Fruit fly (Drosophila melanogaster) whole organism, adult: ENCODE data around the gene Pburs.

Experiments
- CG11617 ChIP-seq: fragments of 200-800 bp; sonication (Bioruptor generic); optimal IDR thresholded peaks from 2 replicates; lab custom pipeline; 2017; ENCODE audit warnings: mild to moderate bottlenecking, missing biosample characterization, missing genetic modification reagents, missing genetic modification characterization
- CG12768 ChIP-seq: fragments of 200-800 bp; sonication (Bioruptor generic); optimal IDR thresholded peaks from 2 replicates; lab custom pipeline; 2017; ENCODE audit warnings: missing biosample characterization, missing genetic modification characterization, mild to moderate bottlenecking, moderate library complexity, missing genetic modification reagents
- CG1620 ChIP-seq: fragments of 200-800 bp; sonication (Bioruptor generic); optimal IDR thresholded peaks from 2 replicates; lab custom pipeline; 2016; ENCODE audit warnings: missing biosample characterization, missing genetic modification characterization
- CG5204 ChIP-seq: fragments of 200-800 bp; sonication (Bioruptor generic); optimal IDR thresholded peaks from 2 replicates; lab custom pipeline; 2016; ENCODE audit warnings: missing biosample characterization, missing genetic modification characterization
- CG7045 ChIP-seq: fragments of 200-800 bp; sonication (Bioruptor generic); optimal IDR thresholded peaks from 2 replicates; lab custom pipeline; 2017; ENCODE audit warnings: missing biosample characterization, mild to moderate bottlenecking, missing genetic modification characterization
- CG7101 ChIP-seq: fragments of 200-800 bp; sonication (Bioruptor generic); optimal IDR thresholded peaks from 2 replicates; lab custom pipeline; 2018; ENCODE audit warnings: missing biosample characterization, mild to moderate bottlenecking, missing genetic modification characterization, moderate library complexity
- Crg-1 ChIP-seq: fragments of 200-800 bp; sonication (Bioruptor generic); optimal IDR thresholded peaks from 2 replicates; lab custom pipeline; 2016; ENCODE audit warnings: missing biosample characterization, missing genetic modification characterization
- Hr96 ChIP-seq: fragments of 200-800 bp; sonication (Bioruptor generic); optimal IDR thresholded peaks from 2 replicates; lab custom pipeline; 2016; ENCODE audit warnings: missing biosample characterization, missing genetic modification characterization
- Mnt ChIP-seq: fragments of 200-800 bp; sonication (Bioruptor generic); optimal IDR thresholded peaks from 2 replicates; lab custom pipeline; 2016; ENCODE audit warnings: missing biosample characterization, mild to moderate bottlenecking, missing genetic modification characterization
- bab1 ChIP-seq: fragments of 200-800 bp; sonication (Bioruptor generic); optimal IDR thresholded peaks from 3 replicates; lab custom pipeline; 2019; ENCODE audit warnings: missing biosample characterization, mild to moderate bottlenecking, missing genetic modification characterization, moderate library complexity
- cic ChIP-seq: fragments of 200-800 bp; sonication (Bioruptor generic); optimal IDR thresholded peaks from 2 replicates; lab custom pipeline; 2017; ENCODE audit warnings: missing biosample characterization, mild to moderate bottlenecking, missing genetic modification characterization, moderate library complexity
- cnc ChIP-seq, 2 experiments: fragments of >200 bp; optimal IDR thresholded peaks; 2 replicates each; lab custom pipeline; 2017
- kay ChIP-seq: fragments of 200-800 bp; sonication (Bioruptor generic); peaks from one replicate; lab custom pipeline; 2016; ENCODE audit warnings: missing biosample characterization, missing genetic modification characterization, borderline replicate concordance

DNA sequence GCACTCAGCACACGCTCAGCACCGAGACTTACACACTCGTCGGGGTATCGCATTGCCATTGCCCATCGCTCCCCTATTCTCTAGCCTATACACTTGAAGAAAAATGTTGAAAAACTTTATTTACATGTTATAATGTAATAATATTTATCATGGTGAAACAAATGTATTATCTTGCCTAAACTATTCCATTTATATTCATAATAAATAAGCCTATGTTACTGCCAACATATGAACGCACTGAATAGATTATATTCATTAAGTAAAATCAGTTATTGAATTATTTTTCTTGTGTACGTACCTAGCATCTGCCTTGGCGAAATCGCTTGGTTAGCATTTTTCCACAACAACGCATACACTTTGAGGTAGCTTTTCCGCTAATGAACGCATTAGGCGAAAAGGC, 23.8 kb upstream of the Pburs start:
- TF ChIP-seq CG1620 (GFP tag; lab: Kevin White, UChicago) (no peak), CG5204 (no peak), CG11617 (GFP tag; lab: Kevin White, UChicago) (no peak), cnc (optimal IDR thresholded peaks at IDR 0.05; lab: Kevin White, UChicago) (no peak), CG7045 (GFP tag; lab: Kevin White, UChicago) (no peak), CG12768 (GFP tag; lab: Kevin White, UChicago) (no peak), kay (GFP tag; lab: Kevin White, UChicago) (no peak), Mnt (GFP tag; lab: Kevin White, UChicago) (no peak), bab1 (GFP tag; lab: Kevin White, UChicago) (no peak), Crg-1 (GFP tag; lab: Kevin White, UChicago) (no peak), CG7101 (no peak), Hr96 (GFP tag; lab: Kevin White, UChicago) (no peak), cic (GFP tag; lab: Kevin White, UChicago) (no peak)
